Worm (Caenorhabditis elegans): ENCODE data around the gene cest-24.

cest-24 gene

ce11 chrV:6359522-6359921 lies 42.8 kb downstream of the cest-24 start:
- TF ChIP-seq nfya-1 (tag; optimal IDR thresholded peaks at IDR 0.05), result no peak
- no peak for TF ChIP-seq hlh-8 (tag; optimal IDR thresholded peaks at IDR 0.05)
- TF ChIP-seq F13H6.1 (tag; optimal IDR thresholded peaks at IDR 0.05), result peak; percentile 61
- no peak for TF ChIP-seq sox-2 (GFP tag; IDR thresholded peaks at IDR 0.05)
- TF ChIP-seq ceh-18 (tag; optimal IDR thresholded peaks at IDR 0.05), result peak; percentile 26
- peak; percentile 31 for TF ChIP-seq ceh-34 (tag; optimal IDR thresholded peaks at IDR 0.05)
- TF ChIP-seq pha-4 (tag; optimal IDR thresholded peaks at IDR 0.05), result no peak
- TF ChIP-seq lim-6 (tag; optimal IDR thresholded peaks at IDR 0.05), result no peak
- TF ChIP-seq hlh-15 (tag; optimal IDR thresholded peaks at IDR 0.05), result no peak
- TF ChIP-seq elt-2 (tag; optimal IDR thresholded peaks at IDR 0.05), result no peak
- no peak for TF ChIP-seq T23F11.4 (GFP tag; optimal IDR thresholded peaks at IDR 0.05)
- no peak for TF ChIP-seq mec-3 (tag; optimal IDR thresholded peaks at IDR 0.05; ENCODE audit: borderline replicate concordance)

- no peak for TF ChIP-seq ama-1 (optimal IDR thresholded peaks at IDR 0.05)
- no peak for TF ChIP-seq gmeb-2 (tag; optimal IDR thresholded peaks at IDR 0.05)
- no peak for TF ChIP-seq pax-1 (tag; optimal IDR thresholded peaks at IDR 0.05)
- TF ChIP-seq F13H6.1 (tag; optimal IDR thresholded peaks at IDR 0.05), result no peak
- TF ChIP-seq mec-3 (tag; optimal IDR thresholded peaks at IDR 0.05; ENCODE audit: borderline replicate concordance), result no peak
- TF ChIP-seq K09A11.1 (tag; optimal IDR thresholded peaks at IDR 0.05; ENCODE audit: insufficient read depth), result no peak
Measured at ce11 chrV:6361688-6362087, 45.0 kb downstream of the cest-24 start.

- TF ChIP-seq nhr-232 (tag; optimal IDR thresholded peaks at IDR 0.05) (no peak), hlh-15 (tag; optimal IDR thresholded peaks at IDR 0.05) (no peak), lin-11 (tag; optimal IDR thresholded peaks at IDR 0.05) (no peak), ztf-16 (tag; optimal IDR thresholded peaks at IDR 0.05) (no peak), C08G9.2 (tag; optimal IDR thresholded peaks at IDR 0.05) (no peak), pros-1 (tag; optimal IDR thresholded peaks at IDR 0.05) (no peak), ceh-9 (tag; optimal IDR thresholded peaks at IDR 0.05) (no peak), odd-2 (tag; optimal IDR thresholded peaks at IDR 0.05) (no peak), elt-2 (tag; optimal IDR thresholded peaks at IDR 0.05) (no peak), madf-2 (tag; optimal IDR thresholded peaks at IDR 0.05) (no peak), dmd-4 (tag; optimal IDR thresholded peaks at IDR 0.05; ENCODE audit: borderline replicate concordance) (no peak), ceh-34 (tag; optimal IDR thresholded peaks at IDR 0.05) (no peak)
Measured at ce11 chrV:6364806-6365205, 48.1 kb downstream of the cest-24 start.

- no peak for TF ChIP-seq pag-3 (tag; optimal IDR thresholded peaks at IDR 0.05; ENCODE audit: borderline replicate concordance)
- TF ChIP-seq gmeb-2 (tag; optimal IDR thresholded peaks at IDR 0.05), result no peak
- TF ChIP-seq ceh-45 (GFP tag; IDR thresholded peaks at IDR 0.05), result no peak
- no peak for TF ChIP-seq fkh-10 (GFP tag; optimal IDR thresholded peaks at IDR 0.05)
- no peak for TF ChIP-seq T23F11.4 (GFP tag; optimal IDR thresholded peaks at IDR 0.05)
- no peak for TF ChIP-seq ahr-1 (tag; optimal IDR thresholded peaks at IDR 0.05)
- TF ChIP-seq hlh-8 (tag; optimal IDR thresholded peaks at IDR 0.05), result no peak
- no peak for TF ChIP-seq Y22D7AL.16 (tag; optimal IDR thresholded peaks at IDR 0.05)
- TF ChIP-seq mec-3 (tag; optimal IDR thresholded peaks at IDR 0.05; ENCODE audit: borderline replicate concordance), result no peak
- no peak for TF ChIP-seq fax-1 (tag; optimal IDR thresholded peaks at IDR 0.05)
- TF ChIP-seq pqm-1 (tag; optimal IDR thresholded peaks at IDR 0.05), result no peak
- TF ChIP-seq K02D7.2 (tag; optimal IDR thresholded peaks at IDR 0.05), result no peak
- TF ChIP-seq ceh-6 (GFP tag; optimal IDR thresholded peaks at IDR 0.05), result no peak
Measured at ce11 chrV:6365597-6365996, 48.9 kb downstream of the cest-24 start, which contains the start of gene cest-33. cest-33 (minus strand) TSS chrV:6365671.

- TF ChIP-seq unc-86 (tag; optimal IDR thresholded peaks at IDR 0.05) (no peak), ceh-30 (tag; optimal IDR thresholded peaks at IDR 0.05) (no peak), ceh-6 (GFP tag; optimal IDR thresholded peaks at IDR 0.05) (no peak), K09A11.1 (tag; optimal IDR thresholded peaks at IDR 0.05; ENCODE audit: insufficient read depth) (no peak), ets-4 (tag; optimal IDR thresholded peaks at IDR 0.05) (no peak), unc-42 (tag; optimal IDR thresholded peaks at IDR 0.05) (no peak), C08G9.2 (tag; optimal IDR thresholded peaks at IDR 0.05) (no peak), hlh-30 (tag; optimal IDR thresholded peaks at IDR 0.05; ENCODE audit: insufficient read depth) (no peak), C38D4.7 (GFP tag; optimal IDR thresholded peaks at IDR 0.05) (no peak), lim-6 (tag; optimal IDR thresholded peaks at IDR 0.05) (no peak), hlh-6 (tag; optimal IDR thresholded peaks at IDR 0.05) (no peak), Y22D7AL.16 (tag; optimal IDR thresholded peaks at IDR 0.05) (no peak)
Measured at ce11 chrV:6368494-6368893, 51.8 kb downstream of the cest-24 start.
